Fruit fly (Drosophila melanogaster): ENCODE measurements around the gene mge.
A peak's percentile ranks its signal among the peaks of the same experiment; 100 is the strongest.

mge gene

DNA sequence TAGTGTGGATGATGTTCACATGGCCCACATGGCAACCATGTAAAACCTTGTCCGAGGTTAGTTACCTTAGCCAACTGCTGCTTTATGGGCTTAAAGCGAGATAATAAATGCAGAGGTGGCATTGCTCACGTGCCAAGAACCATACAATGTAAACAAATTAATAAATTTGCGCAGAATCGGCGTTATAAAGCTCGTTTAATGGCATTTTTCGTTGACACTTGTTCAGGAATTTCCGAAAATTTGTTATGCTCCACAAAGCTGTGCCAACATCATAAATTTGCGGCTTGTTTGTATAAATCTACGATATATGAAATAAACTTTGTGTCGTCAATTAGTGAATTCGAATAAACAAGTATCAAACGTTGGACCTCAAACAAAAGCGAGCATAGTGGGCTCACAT lies 22.0 kb upstream of the mge start (continued):
- TF ChIP-seq CG8290 (GFP tag; optimal IDR thresholded peaks at IDR 0.05) (no peak), CG8290 (tag; optimal IDR thresholded peaks at IDR 0.05) (peak in 1 of 2 experiments; percentile 14), CG3847 (GFP tag; IDR thresholded peaks at IDR 0.05) (no peak), chn (GFP tag; optimal IDR thresholded peaks at IDR 0.05) (no peak), grau (tag; optimal IDR thresholded peaks at IDR 0.05) (no peak), HHEX (GFP tag; optimal IDR thresholded peaks at IDR 0.05) (no peak), Eip74EF (GFP tag; optimal IDR thresholded peaks at IDR 0.05) (no peak), CG3163 (GFP tag; optimal IDR thresholded peaks at IDR 0.05) (no peak), jumu (GFP tag; optimal IDR thresholded peaks at IDR 0.05) (no peak), NFAT (GFP tag; IDR thresholded peaks at IDR 0.05) (no peak), CG6175 (GFP tag; IDR thresholded peaks at IDR 0.05) (no peak), Hsf (GFP tag; optimal IDR thresholded peaks at IDR 0.05) (no peak), CG42726 (GFP tag; IDR thresholded peaks at IDR 0.05; ENCODE audit: partially characterized antibody) (no peak), Hmr (GFP tag; optimal IDR thresholded peaks at IDR 0.05) (peak; percentile 52), CG5953 (GFP tag; IDR thresholded peaks at IDR 0.05) (no peak), zfh2 (GFP tag; optimal IDR thresholded peaks at IDR 0.05) (no peak), lilli (GFP tag; optimal IDR thresholded peaks at IDR 0.05) (no peak), Hr51 (GFP tag; optimal IDR thresholded peaks at IDR 0.05) (no peak), odd (GFP tag; optimal IDR thresholded peaks at IDR 0.05) (no peak), Antp (GFP tag; optimal IDR thresholded peaks at IDR 0.05) (no peak), CG2202 (tag; optimal IDR thresholded peaks at IDR 0.05) (no peak), dmrt99B (tag; optimal IDR thresholded peaks at IDR 0.05) (no peak), Pdp1 (GFP tag; optimal IDR thresholded peaks at IDR 0.05) (no peak), CG18262 (tag; optimal IDR thresholded peaks at IDR 0.05) (no peak), schlank (tag; optimal IDR thresholded peaks at IDR 0.05) (peak; percentile 15), lmd (GFP tag; IDR thresholded peaks at IDR 0.05) (no peak), hbn (GFP tag; IDR thresholded peaks at IDR 0.05; ENCODE audit: partially characterized antibody) (no peak)

dm6 chr3L:3930930-3931329 lies 21.2 kb upstream of the mge start:
- TF ChIP-seq CG16779 (GFP tag; IDR thresholded peaks at IDR 0.05) (no peak), Deaf1 (tag; optimal IDR thresholded peaks at IDR 0.05) (no peak), CG17359 (tag; optimal IDR thresholded peaks at IDR 0.05) (peak; percentile 2), cas (GFP tag; IDR thresholded peaks at IDR 0.05) (no peak), btn (GFP tag; optimal IDR thresholded peaks at IDR 0.05) (no peak), CG13775 (GFP tag; optimal IDR thresholded peaks at IDR 0.05) (no peak), pan (optimal IDR thresholded peaks at IDR 0.05) (no peak), pan (GFP tag; optimal IDR thresholded peaks at IDR 0.05 in 1 of 2, IDR thresholded peaks at IDR 0.05 in 1 of 2) (no peak), chn (GFP tag; optimal IDR thresholded peaks at IDR 0.05) (no peak), Jarid2 (GFP tag; optimal IDR thresholded peaks at IDR 0.05) (no peak), Blimp-1 (GFP tag; optimal IDR thresholded peaks at IDR 0.05) (peak; percentile 29), CG4854 (GFP tag; optimal IDR thresholded peaks at IDR 0.05) (no peak), HLH4C (GFP tag; IDR thresholded peaks at IDR 0.05; ENCODE audit: partially characterized antibody) (0 out of 3 replicates have a peak, but pooled peaks have one; percentile 33), CG9215 (GFP tag; IDR thresholded peaks at IDR 0.05) (no peak), ci (GFP tag; IDR thresholded peaks at IDR 0.05) (0 out of 3 replicates have a peak, but pooled peaks have one; percentile 43), CG12104 (GFP tag; optimal IDR thresholded peaks at IDR 0.05) (no peak), bsh (GFP tag; optimal IDR thresholded peaks at IDR 0.05) (peak in 1 of 2 experiments; percentile 18), Aef1 (GFP tag; IDR thresholded peaks at IDR 0.05) (no peak), ro (GFP tag; IDR thresholded peaks at IDR 0.05) (no peak), CG2199 (GFP tag; IDR thresholded peaks at IDR 0.05) (peak; percentile 79; the same call in 1 of the 3 replicates), CG4404 (GFP tag; IDR thresholded peaks at IDR 0.05) (no peak), Neu2 (GFP tag; optimal IDR thresholded peaks at IDR 0.05; ENCODE audit: borderline replicate concordance) (no peak), az2 (GFP tag; optimal IDR thresholded peaks at IDR 0.05) (no peak), CG9437 (GFP tag; optimal IDR thresholded peaks at IDR 0.05) (peak; percentile 15), CG12659 (GFP tag; optimal IDR thresholded peaks at IDR 0.05) (peak; percentile 26), PHDP (tag; optimal IDR thresholded peaks at IDR 0.05) (peak; percentile 20)

Data from whole organism, embryonic.